Worm (Caenorhabditis elegans) whole organism, L4 larva: ENCODE results near the gene ent-2.

Source experiments
- Y105C5A.15 ChIP-seq: fragments of 200-800 bp; sonication (Bioruptor generic); IDR thresholded peaks from 2 replicates; pipeline ENCODE4 v1.3.6; 2022; ENCODE audit warnings: missing genetic modification characterization, missing compliant biosample characterization
- jun-1 ChIP-seq: fragments of 150-350 bp; optimal IDR thresholded peaks from 2 replicates; lab custom pipeline; 2014; ENCODE audit warnings: missing biosample characterization, missing genetic modification reagents, missing genetic modification characterization

DNA sequence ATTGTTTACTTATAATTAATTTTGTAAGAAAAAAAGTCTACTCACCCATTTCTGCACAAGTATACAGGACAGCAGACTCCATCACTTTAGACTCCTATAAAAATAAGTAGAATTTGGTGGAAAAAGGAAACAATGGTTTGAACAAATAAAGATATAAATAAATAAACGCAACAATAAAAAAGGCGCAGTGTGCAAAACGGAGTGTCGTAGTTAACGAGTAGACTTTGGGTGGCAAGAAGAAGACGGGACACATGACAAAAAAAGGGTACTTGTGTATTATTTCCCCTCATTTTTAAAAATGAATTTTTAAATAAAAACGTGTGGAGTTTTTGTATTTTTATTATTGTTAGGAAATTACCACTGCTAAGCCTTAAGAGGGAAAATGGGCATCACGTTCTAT is 46.4 kb downstream of the ent-2 start, which contains the start of gene F59D12.5:
- TF ChIP-seq jun-1 = no peak
- no peak for TF ChIP-seq Y105C5A.15
